Worm (Caenorhabditis elegans) whole organism, late embryonic: ENCODE results near the gene erh-1.

Experiments
- C08G9.2 ChIP-seq: sonication (generic microtip); optimal IDR thresholded peaks from 2 replicates; lab custom pipeline; 2016; ENCODE audit warnings: mild to moderate bottlenecking, missing genetic modification characterization, moderate library complexity, missing compliant biosample characterization
- ahr-1 ChIP-seq: sonication (generic microtip); optimal IDR thresholded peaks from 2 replicates; lab custom pipeline; 2016; ENCODE audit warnings: missing genetic modification characterization, missing compliant biosample characterization
- ama-1 ChIP-seq: fragments of 150-350 bp; optimal IDR thresholded peaks from 2 replicates; lab custom pipeline; 2014
- ceh-14 ChIP-seq: sonication (generic microtip); optimal IDR thresholded peaks from 2 replicates; lab custom pipeline; 2016; ENCODE audit warnings: missing genotype, missing genetic modification characterization, missing compliant biosample characterization
- eyg-1 ChIP-seq: sonication (generic microtip); optimal IDR thresholded peaks from 2 replicates; lab custom pipeline; 2016; ENCODE audit warnings: missing genotype, missing genetic modification characterization, missing compliant biosample characterization
- pat-9 ChIP-seq: fragments of 200-800 bp; sonication (Bioruptor generic); optimal IDR thresholded peaks from 2 replicates; lab custom pipeline; 2018; ENCODE audit warnings: mild to moderate bottlenecking, missing genetic modification characterization, moderate library complexity, missing compliant biosample characterization
- pha-4 ChIP-seq: fragments of 150-350 bp; optimal IDR thresholded peaks from 2 replicates; lab custom pipeline; 2018; ENCODE audit warnings: missing biosample characterization, missing genetic modification reagents, missing genetic modification characterization
- pqm-1 ChIP-seq: sonication (generic microtip); optimal IDR thresholded peaks from 2 replicates; lab custom pipeline; 2016; ENCODE audit warnings: missing genetic modification characterization, missing compliant biosample characterization
- unc-86 ChIP-seq: sonication (generic microtip); optimal IDR thresholded peaks from 2 replicates; lab custom pipeline; 2016; ENCODE audit warnings: missing genetic modification characterization, missing compliant biosample characterization

DNA sequence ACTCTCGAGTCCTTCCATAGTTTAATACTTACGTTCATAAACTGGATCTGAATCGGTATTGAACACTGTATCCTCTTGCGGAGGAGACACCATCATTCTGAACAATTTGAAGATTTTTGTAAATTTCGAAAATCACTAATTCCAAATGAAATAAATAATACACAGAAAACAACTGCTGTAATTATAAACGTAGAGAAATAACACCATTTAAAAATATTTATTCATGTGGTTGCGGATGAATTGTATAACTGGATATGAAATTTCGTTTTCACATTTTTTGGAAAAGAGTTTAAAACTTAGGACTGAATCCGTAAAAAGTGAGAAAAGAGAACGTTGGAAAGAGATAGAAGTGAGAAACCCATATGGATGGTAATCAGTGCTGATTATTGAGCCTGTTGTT is 715 bp downstream of the erh-1 start, which contains the start of gene mics-1:
- no peak for TF ChIP-seq ahr-1 (tag; lab: Kevin White, UChicago)
- TF ChIP-seq unc-86 (tag; lab: Kevin White, UChicago), result no peak
- TF ChIP-seq pha-4, result no peak
- no peak for TF ChIP-seq eyg-1
- TF ChIP-seq pqm-1 (tag; lab: Kevin White, UChicago), result no peak
- no peak for TF ChIP-seq ama-1
- TF ChIP-seq pat-9, result no peak
- TF ChIP-seq C08G9.2 (tag; lab: Kevin White, UChicago), result no peak
- no peak for TF ChIP-seq ceh-14
